Fruit fly (Drosophila melanogaster) whole organism, embryonic: Measurements from ENCODE around the gene RpL32.
A peak's percentile ranks its signal among the peaks of the same experiment; 100 is the strongest.

Experiments
- Atf3 ChIP-seq: fragments of 200-800 bp; sonication (Bioruptor generic); optimal IDR thresholded peaks from 3 replicates; lab custom pipeline; 2016; ENCODE audit warnings: missing biosample characterization, missing genetic modification characterization
- B-H2 ChIP-seq: fragments of 200-800 bp; sonication (Bioruptor generic); optimal IDR thresholded peaks from 2 replicates; lab custom pipeline; 2018; ENCODE audit warnings: missing biosample characterization, mild to moderate bottlenecking, missing genetic modification characterization
- CG10274 ChIP-seq: fragments of 200-800 bp; sonication (Bioruptor generic); optimal IDR thresholded peaks from 3 replicates; lab custom pipeline; 2017; ENCODE audit warnings: missing biosample characterization, mild to moderate bottlenecking, missing genetic modification characterization
- CG11093 ChIP-seq: fragments of 200-800 bp; sonication (Bioruptor generic); IDR thresholded peaks from 3 replicates; pipeline ENCODE4 v1.3.6; 2022; ENCODE audit warnings: missing biosample characterization, missing genetic modification characterization
- CG12104 ChIP-seq: fragments of 200-800 bp; sonication (Bioruptor generic); optimal IDR thresholded peaks from 3 replicates; lab custom pipeline; 2016; ENCODE audit warnings: missing biosample characterization, missing genetic modification characterization
- CG13296 ChIP-seq: fragments of 200-800 bp; sonication (Bioruptor generic); optimal IDR thresholded peaks from 3 replicates; lab custom pipeline; 2018; ENCODE audit warnings: missing biosample characterization, mild to moderate bottlenecking, missing genetic modification characterization
- CG13624 ChIP-seq: fragments of 200-800 bp; sonication (Bioruptor generic); optimal IDR thresholded peaks from 2 replicates; lab custom pipeline; 2016; ENCODE audit warnings: missing biosample characterization, missing genetic modification characterization
- CG1603 ChIP-seq: fragments of 200-800 bp; sonication (Bioruptor generic); optimal IDR thresholded peaks from 2 replicates; lab custom pipeline; 2019; ENCODE audit warnings: missing biosample characterization, mild to moderate bottlenecking, missing genetic modification characterization, moderate library complexity
- CG17359 ChIP-seq: fragments of 200-800 bp; sonication (Bioruptor generic); optimal IDR thresholded peaks from 3 replicates; lab custom pipeline; 2018; ENCODE audit warnings: missing biosample characterization, mild to moderate bottlenecking, missing genetic modification characterization, moderate library complexity
- CG17385 ChIP-seq: fragments of 200-800 bp; sonication (Bioruptor generic); optimal IDR thresholded peaks from 3 replicates; lab custom pipeline; 2018; ENCODE audit warnings: missing biosample characterization, mild to moderate bottlenecking, missing genetic modification characterization
- CG18262 ChIP-seq: fragments of 200-800 bp; optimal IDR thresholded peaks from 3 replicates; lab custom pipeline; 2019; ENCODE audit warnings: missing biosample characterization, mild to moderate bottlenecking, missing genetic modification characterization, moderate library complexity
- CG2129 ChIP-seq: fragments of 200-800 bp; sonication (Bioruptor generic); IDR thresholded peaks from 2 replicates; pipeline ENCODE4 v1.3.6; 2022; ENCODE audit warnings: missing biosample characterization, missing genetic modification characterization; ENCODE audit not compliant: partially characterized antibody
- CG2199 ChIP-seq: fragments of 200-800 bp; sonication (Bioruptor generic); IDR thresholded peaks from 3 replicates; pipeline ENCODE4 v1.3.6; 2022; ENCODE audit warnings: missing biosample characterization, missing genetic modification characterization
- CG31224 ChIP-seq: fragments of 200-800 bp; sonication (Bioruptor generic); IDR thresholded peaks from 2 replicates; pipeline ENCODE4 v1.3.6; 2022; ENCODE audit warnings: missing biosample characterization, missing genetic modification characterization
- CG34224 ChIP-seq: fragments of 200-800 bp; sonication (Bioruptor generic); IDR thresholded peaks from 3 replicates; pipeline ENCODE4 v1.3.6; 2022; ENCODE audit warnings: missing biosample characterization, missing genetic modification characterization; ENCODE audit not compliant: partially characterized antibody
- CG34422 ChIP-seq: fragments of 200-800 bp; sonication (Bioruptor generic); IDR thresholded peaks from 3 replicates; pipeline ENCODE4 v1.3.6; 2022; ENCODE audit warnings: missing biosample characterization, missing genetic modification characterization
- CG6683 ChIP-seq: fragments of 200-800 bp; sonication (Bioruptor generic); optimal IDR thresholded peaks from 2 replicates; lab custom pipeline; 2017; ENCODE audit warnings: missing biosample characterization, mild to moderate bottlenecking, missing genetic modification characterization, missing genetic modification reagents
- CG6791 ChIP-seq: fragments of 200-800 bp; sonication (Bioruptor generic); IDR thresholded peaks from 3 replicates; pipeline ENCODE4 v1.3.6; 2022; ENCODE audit warnings: missing biosample characterization, missing genetic modification characterization; ENCODE audit not compliant: partially characterized antibody
- CG8388 ChIP-seq: fragments of 200-800 bp; sonication (Bioruptor generic); optimal IDR thresholded peaks from 2 replicates; lab custom pipeline; 2019; ENCODE audit warnings: missing biosample characterization, mild to moderate bottlenecking, missing genetic modification characterization, moderate library complexity
- Deaf1 ChIP-seq: fragments of 200-800 bp; optimal IDR thresholded peaks from 3 replicates; lab custom pipeline; 2019; ENCODE audit warnings: missing biosample characterization, mild to moderate bottlenecking, missing genetic modification characterization, moderate library complexity
- Dip3 ChIP-seq: fragments of 200-800 bp; sonication (Bioruptor generic); optimal IDR thresholded peaks from 3 replicates; lab custom pipeline; 2016; ENCODE audit warnings: missing biosample characterization, missing genetic modification characterization
- HLH4C ChIP-seq: fragments of 200-800 bp; sonication (Bioruptor generic); IDR thresholded peaks from 3 replicates; pipeline ENCODE4 v1.3.6; 2022; ENCODE audit warnings: missing biosample characterization, missing genetic modification characterization; ENCODE audit not compliant: partially characterized antibody
- Kr ChIP-seq: fragments of 200-800 bp; sonication (Bioruptor generic); optimal IDR thresholded peaks from 2 replicates; lab custom pipeline; 2017; ENCODE audit warnings: missing biosample characterization, mild to moderate bottlenecking, missing genetic modification characterization
- Myb ChIP-seq: fragments of 200-800 bp; sonication (Bioruptor generic); optimal IDR thresholded peaks from 2 replicates; lab custom pipeline; 2016; ENCODE audit warnings: missing biosample characterization, missing genetic modification characterization
- Nf-YB ChIP-seq: fragments of 200-800 bp; sonication (Bioruptor generic); optimal IDR thresholded peaks from 3 replicates; lab custom pipeline; 2019; ENCODE audit warnings: missing biosample characterization, mild to moderate bottlenecking, missing genetic modification characterization, moderate library complexity
- NfI ChIP-seq: fragments of 200-800 bp; sonication (Bioruptor generic); optimal IDR thresholded peaks from 3 replicates; lab custom pipeline; 2018; ENCODE audit warnings: missing biosample characterization, mild to moderate bottlenecking, missing genetic modification characterization, moderate library complexity
- Opbp ChIP-seq: fragments of 200-800 bp; sonication (Bioruptor generic); IDR thresholded peaks from 3 replicates; pipeline ENCODE4 v1.3.6; 2022; ENCODE audit warnings: missing biosample characterization, missing genetic modification characterization; ENCODE audit not compliant: partially characterized antibody
- Poxn ChIP-seq: fragments of 200-800 bp; sonication (Bioruptor generic); IDR thresholded peaks from 2 replicates; pipeline ENCODE4 v1.3.6; 2022; ENCODE audit warnings: missing biosample characterization, missing genetic modification characterization
- Scr ChIP-seq: fragments of 200-800 bp; sonication (Bioruptor generic); IDR thresholded peaks from 2 replicates; pipeline ENCODE4 v1.3.6; 2022; ENCODE audit warnings: missing biosample characterization, missing genetic modification characterization; ENCODE audit not compliant: partially characterized antibody
- Ssrp ChIP-seq: fragments of 200-800 bp; sonication (Bioruptor generic); optimal IDR thresholded peaks from 2 replicates; lab custom pipeline; 2018; ENCODE audit warnings: missing biosample characterization, mild to moderate bottlenecking, missing genetic modification characterization, moderate library complexity
- TFAM ChIP-seq: fragments of 200-800 bp; sonication (Bioruptor generic); optimal IDR thresholded peaks from 2 replicates; lab custom pipeline; 2017; ENCODE audit warnings: missing biosample characterization, missing genetic modification characterization, inconsistent platforms
- Tbp ChIP-seq: fragments of >200 bp; optimal IDR thresholded peaks from 2 replicates; lab custom pipeline; 2018; ENCODE audit warnings: missing biosample characterization, missing genetic modification characterization
- aop ChIP-seq: fragments of 200-800 bp; sonication (Bioruptor generic); IDR thresholded peaks from 2 replicates; pipeline ENCODE4 v1.3.6; 2022; ENCODE audit warnings: missing biosample characterization, missing genetic modification characterization
- bsh ChIP-seq, 2 experiments: fragments of 200-800 bp; sonication (Bioruptor generic); optimal IDR thresholded peaks; 2 replicates each; lab custom pipeline; 2017 to 2018; ENCODE audit warnings: mild to moderate bottlenecking in 2 of 2, missing biosample characterization in 2 of 2, missing genetic modification characterization in 2 of 2, moderate library complexity in 1 of 2
- chinmo ChIP-seq: fragments of 200-800 bp; sonication (Bioruptor generic); IDR thresholded peaks from 4 replicates; pipeline ENCODE4 v1.3.6; 2022; ENCODE audit warnings: missing biosample characterization, missing genetic modification characterization; ENCODE audit not compliant: partially characterized antibody
- chm ChIP-seq: fragments of 200-800 bp; sonication (Bioruptor generic); IDR thresholded peaks from 2 replicates; pipeline ENCODE4 v1.3.6; 2022; ENCODE audit warnings: missing biosample characterization, missing genetic modification characterization
- cwo ChIP-seq: fragments of 200-800 bp; sonication (Bioruptor generic); optimal IDR thresholded peaks from 3 replicates; lab custom pipeline; 2017; ENCODE audit warnings: missing biosample characterization, missing genetic modification characterization, mild to moderate bottlenecking, moderate library complexity, missing genetic modification reagents
- ewg ChIP-seq: fragments of 200-800 bp; sonication (Bioruptor generic); optimal IDR thresholded peaks from 3 replicates; lab custom pipeline; 2017; ENCODE audit warnings: mild to moderate bottlenecking, missing biosample characterization, missing genetic modification reagents, missing genetic modification characterization
- gce ChIP-seq: fragments of 200-800 bp; sonication (Bioruptor generic); IDR thresholded peaks from 3 replicates; pipeline ENCODE4 v1.3.6; 2022; ENCODE audit warnings: missing biosample characterization, missing genetic modification characterization
- gfzf ChIP-seq: fragments of 200-800 bp; sonication (Bioruptor generic); optimal IDR thresholded peaks from 2 replicates; lab custom pipeline; 2016; ENCODE audit warnings: missing biosample characterization, mild to moderate bottlenecking, missing genetic modification characterization, moderate library complexity
- insv ChIP-seq, 2 experiments: fragments of 200-800 bp; sonication (Bioruptor generic); optimal IDR thresholded peaks; 3 replicates each; lab custom pipeline; 2016 to 2018; ENCODE audit warnings: missing biosample characterization in 2 of 2, missing genetic modification characterization in 2 of 2
- inv ChIP-seq: fragments of 200-800 bp; sonication (Bioruptor generic); IDR thresholded peaks from 2 replicates; pipeline ENCODE4 v1.3.6; 2022; ENCODE audit warnings: missing biosample characterization, missing genetic modification characterization; ENCODE audit not compliant: partially characterized antibody
- knrl ChIP-seq: fragments of 200-800 bp; sonication (Bioruptor generic); IDR thresholded peaks from 3 replicates; pipeline ENCODE4 v1.3.6; 2022; ENCODE audit warnings: missing biosample characterization, missing genetic modification characterization; ENCODE audit not compliant: partially characterized antibody
- lilli ChIP-seq: fragments of 200-800 bp; sonication (Bioruptor generic); optimal IDR thresholded peaks from 3 replicates; lab custom pipeline; 2016; ENCODE audit warnings: missing biosample characterization, missing genetic modification characterization
- psq ChIP-seq: fragments of 200-800 bp; sonication (Bioruptor generic); optimal IDR thresholded peaks from 2 replicates; lab custom pipeline; 2017; ENCODE audit warnings: missing biosample characterization, missing genetic modification characterization
- row ChIP-seq: fragments of 200-800 bp; sonication (Bioruptor generic); IDR thresholded peaks from 3 replicates; pipeline ENCODE4 v1.3.6; 2022; ENCODE audit warnings: missing biosample characterization, missing genetic modification characterization
- run ChIP-seq: fragments of 200-800 bp; sonication (Bioruptor generic); optimal IDR thresholded peaks from 3 replicates; lab custom pipeline; 2018; ENCODE audit warnings: missing biosample characterization, mild to moderate bottlenecking, missing genetic modification characterization
- slp2 ChIP-seq: fragments of 200-800 bp; sonication (Bioruptor generic); optimal IDR thresholded peaks from 2 replicates; lab custom pipeline; 2016; ENCODE audit warnings: missing biosample characterization, missing genetic modification characterization
- sna ChIP-seq: fragments of 200-800 bp; sonication (Bioruptor generic); IDR thresholded peaks from 2 replicates; pipeline ENCODE4 v1.3.6; 2022; ENCODE audit warnings: missing biosample characterization, missing genetic modification characterization; ENCODE audit not compliant: partially characterized antibody
- so ChIP-seq: fragments of 200-800 bp; sonication (Bioruptor generic); IDR thresholded peaks from 3 replicates; pipeline ENCODE4 v1.3.6; 2022; ENCODE audit warnings: missing biosample characterization, missing genetic modification characterization

The RpL32 gene

dm6 chr3R:30004648-30005047, 41.3 kb downstream of the RpL32 start, which contains the start of the genes Nlp and Nph (continued):
- no peak for TF ChIP-seq Deaf1 (tag; lab: Kevin White, UChicago)
- peak; percentile 74; the same call in 1 of the 4 replicates for TF ChIP-seq chinmo (GFP tag; lab: Robert Waterston, UW)
- TF ChIP-seq CG6683, result no peak
- TF ChIP-seq NfI (GFP tag; lab: Kevin White, UChicago), result no peak
- TF ChIP-seq Nf-YB, result peak; percentile 12
- peak; percentile 60 for TF ChIP-seq row
- TF ChIP-seq Scr (GFP tag; lab: Robert Waterston, UW), result peak; percentile 90
- peak; percentile 32 for TF ChIP-seq CG18262 (tag; lab: Kevin White, UChicago)
- TF ChIP-seq so (GFP tag; lab: Robert Waterston, UW), result no peak
- TF ChIP-seq CG17359, result peak; percentile 0
- no peak for TF ChIP-seq TFAM (GFP tag; lab: Kevin White, UChicago)
- peak; percentile 51; the same call in 1 of the 3 replicates for TF ChIP-seq CG34422 (GFP tag; lab: Robert Waterston, UW)
- no peak for TF ChIP-seq Poxn (GFP tag; lab: Robert Waterston, UW)
- no peak for TF ChIP-seq Ssrp (tag; lab: Kevin White, UChicago)
- no peak for TF ChIP-seq Atf3 (GFP tag; lab: Kevin White, UChicago)
- no peak for TF ChIP-seq slp2 (GFP tag; lab: Kevin White, UChicago)
- no peak for TF ChIP-seq CG31224 (GFP tag; lab: Robert Waterston, UW)
- TF ChIP-seq chm (GFP tag; lab: Robert Waterston, UW), result no peak
- TF ChIP-seq CG2129, result peak; percentile 69
- peak in 1 of 2 experiments; percentile 19 for TF ChIP-seq bsh (GFP tag; optimal IDR thresholded peaks at IDR 0.05; lab: Kevin White, UChicago)
- no peak for TF ChIP-seq CG8388 (GFP tag; lab: Kevin White, UChicago)
- peak; percentile 33 for TF ChIP-seq cwo (GFP tag; lab: Kevin White, UChicago)
- TF ChIP-seq CG13624 (GFP tag; lab: Kevin White, UChicago), result peak; percentile 28
- TF ChIP-seq sna (GFP tag; lab: Robert Waterston, UW), result peak; percentile 94
- TF ChIP-seq CG6791 (GFP tag; lab: Robert Waterston, UW), result peak; percentile 77
- TF ChIP-seq ewg (GFP tag; lab: Kevin White, UChicago), result no peak
- no peak for TF ChIP-seq CG2199 (GFP tag; lab: Robert Waterston, UW)
- no peak for TF ChIP-seq Kr (GFP tag; lab: Kevin White, UChicago)
- peak; percentile 88 for TF ChIP-seq knrl (GFP tag; lab: Robert Waterston, UW)
- TF ChIP-seq Dip3 (GFP tag; lab: Kevin White, UChicago), result peak; percentile 15
- peak; percentile 29 for TF ChIP-seq B-H2 (GFP tag; lab: Kevin White, UChicago)
- TF ChIP-seq CG12104 (GFP tag; lab: Kevin White, UChicago), result no peak
- peak; percentile 79 for TF ChIP-seq CG1603
- TF ChIP-seq aop, result no peak
- TF ChIP-seq HLH4C (GFP tag; lab: Robert Waterston, UW), result peak; percentile 89
- TF ChIP-seq run (tag; lab: Kevin White, UChicago), result no peak
- TF ChIP-seq CG13296 (GFP tag; lab: Kevin White, UChicago), result no peak
- peak; percentile 26 for TF ChIP-seq Myb (GFP tag; lab: Kevin White, UChicago)
- TF ChIP-seq Opbp (GFP tag; lab: Robert Waterston, UW), result peak; percentile 76
- no peak for TF ChIP-seq CG10274 (GFP tag; lab: Kevin White, UChicago)
- peak; percentile 70 for TF ChIP-seq inv (GFP tag; lab: Robert Waterston, UW)
- TF ChIP-seq psq (GFP tag; lab: Kevin White, UChicago), result no peak
- TF ChIP-seq gce (GFP tag; lab: Robert Waterston, UW), result no peak
- peak; percentile 54 for TF ChIP-seq lilli (GFP tag; lab: Kevin White, UChicago)
- TF ChIP-seq CG11093, result no peak
- TF ChIP-seq Tbp (GFP tag; lab: Kevin White, UChicago), result peak; percentile 64
- peak; percentile 92 for TF ChIP-seq CG34224
- TF ChIP-seq CG17385, result peak; percentile 5
- peak; percentile 26 for TF ChIP-seq gfzf
- peak in 1 of 2 experiments; percentile 9 for TF ChIP-seq insv (GFP tag; optimal IDR thresholded peaks at IDR 0.05; lab: Kevin White, UChicago)
